Worm (Caenorhabditis elegans) whole organism, young adult: ENCODE data around the gene vha-13.

Experiments used
- C06A6.2 ChIP-seq: fragments of 200-800 bp; sonication (Bioruptor generic); conservative IDR thresholded peaks from 2 replicates; pipeline ENCODE4 v1.3.6; 2022; ENCODE audit warnings: missing genetic modification characterization, missing compliant biosample characterization
- C17E4.6 ChIP-seq: fragments of 200-800 bp; sonication (Bioruptor generic); IDR thresholded peaks from 2 replicates; pipeline ENCODE4 v1.3.6; 2022; ENCODE audit warnings: missing genetic modification reagents, missing genetic modification characterization, missing compliant biosample characterization
- F10E7.11 ChIP-seq: sonication (generic microtip); optimal IDR thresholded peaks from 2 replicates; lab custom pipeline; 2017; ENCODE audit warnings: mild to moderate bottlenecking, missing genetic modification characterization, moderate library complexity, missing compliant biosample characterization
- F39B2.1 ChIP-seq: fragments of 200-800 bp; sonication (Bioruptor generic); IDR thresholded peaks from 2 replicates; pipeline ENCODE4 v1.3.6; 2022; ENCODE audit warnings: missing genetic modification reagents, missing genetic modification characterization, missing compliant biosample characterization
- F52B5.7 ChIP-seq: sonication (generic microtip); optimal IDR thresholded peaks from 2 replicates; lab custom pipeline; 2016; ENCODE audit warnings: mild to moderate bottlenecking, missing genetic modification characterization, missing compliant biosample characterization
- F55B11.4 ChIP-seq: sonication (generic microtip); optimal IDR thresholded peaks from 2 replicates; lab custom pipeline; 2016; ENCODE audit warnings: missing compliant biosample characterization, missing genetic modification characterization, borderline replicate concordance; ENCODE audit not compliant: insufficient read depth
- F57C9.4 ChIP-seq: sonication (generic microtip); optimal IDR thresholded peaks from 2 replicates; lab custom pipeline; 2017; ENCODE audit warnings: mild to moderate bottlenecking, missing genetic modification characterization, missing compliant biosample characterization
- K12H6.12 ChIP-seq: fragments of 200-800 bp; sonication (Bioruptor generic); optimal IDR thresholded peaks from 2 replicates; lab custom pipeline; 2018; ENCODE audit warnings: mild to moderate bottlenecking, missing genetic modification characterization, missing compliant biosample characterization
- T07F8.4 ChIP-seq: sonication (generic microtip); optimal IDR thresholded peaks from 2 replicates; lab custom pipeline; 2016; ENCODE audit warnings: mild to moderate bottlenecking, missing genetic modification characterization, moderate library complexity, missing compliant biosample characterization
- T26A5.8 ChIP-seq: sonication (generic microtip); optimal IDR thresholded peaks from 2 replicates; lab custom pipeline; 2016; ENCODE audit warnings: missing genetic modification characterization, missing compliant biosample characterization
- Y53F4B.3 ChIP-seq: fragments of 200-800 bp; sonication (Bioruptor generic); IDR thresholded peaks from 2 replicates; pipeline ENCODE4 v1.3.6; 2022; ENCODE audit warnings: missing genetic modification reagents, missing genetic modification characterization, missing compliant biosample characterization
- Y67H2A.10 ChIP-seq: fragments of 200-800 bp; sonication (Bioruptor generic); conservative IDR thresholded peaks from 2 replicates; pipeline ENCODE4 v1.3.6; 2022; ENCODE audit warnings: missing genetic modification reagents, missing genetic modification characterization, missing compliant biosample characterization
- Y79H2A.3 ChIP-seq: fragments of 200-800 bp; sonication (Bioruptor generic); conservative IDR thresholded peaks from 2 replicates; pipeline ENCODE4 v1.3.6; 2022; ENCODE audit warnings: missing genetic modification reagents, missing genetic modification characterization, missing compliant biosample characterization
- aptf-2 ChIP-seq: fragments of 200-800 bp; sonication (Bioruptor generic); conservative IDR thresholded peaks from 2 replicates; pipeline ENCODE4 v1.3.6; 2022; ENCODE audit warnings: missing genetic modification reagents, missing genetic modification characterization, missing compliant biosample characterization
- aptf-3 ChIP-seq: fragments of 200-800 bp; sonication (Bioruptor generic); IDR thresholded peaks from 2 replicates; pipeline ENCODE4 v1.3.6; 2022; ENCODE audit warnings: missing genetic modification characterization, missing compliant biosample characterization
- attf-3 ChIP-seq: fragments of 200-800 bp; sonication (Bioruptor generic); conservative IDR thresholded peaks from 2 replicates; pipeline ENCODE4 v1.3.6; 2022; ENCODE audit warnings: missing genetic modification reagents, missing genetic modification characterization, missing compliant biosample characterization
- attf-5 ChIP-seq: fragments of 200-800 bp; sonication (Bioruptor generic); optimal IDR thresholded peaks from 2 replicates; lab custom pipeline; 2018; ENCODE audit warnings: mild to moderate bottlenecking, missing genetic modification characterization, missing compliant biosample characterization
- ccch-3 ChIP-seq: fragments of 200-800 bp; sonication (Bioruptor generic); optimal IDR thresholded peaks from 2 replicates; lab custom pipeline; 2018; ENCODE audit warnings: mild to moderate bottlenecking, missing genetic modification characterization, missing compliant biosample characterization
- cebp-2 ChIP-seq: fragments of 200-800 bp; sonication (Bioruptor generic); IDR thresholded peaks from 2 replicates; pipeline ENCODE4 v1.3.6; 2022; ENCODE audit warnings: missing genetic modification characterization, missing compliant biosample characterization
- ceh-27 ChIP-seq: fragments of 200-800 bp; sonication (Bioruptor generic); optimal IDR thresholded peaks from 2 replicates; lab custom pipeline; 2018; ENCODE audit warnings: mild to moderate bottlenecking, missing genetic modification characterization, moderate library complexity, missing compliant biosample characterization
- ceh-79 ChIP-seq: sonication (generic microtip); optimal IDR thresholded peaks from 2 replicates; lab custom pipeline; 2017; ENCODE audit warnings: mild to moderate bottlenecking, missing genetic modification characterization, missing compliant biosample characterization
- ceh-91 ChIP-seq: fragments of 200-800 bp; sonication (Bioruptor generic); IDR thresholded peaks from 2 replicates; pipeline ENCODE4 v1.3.6; 2022; ENCODE audit warnings: missing genetic modification reagents, missing genetic modification characterization, missing compliant biosample characterization
- dpl-1 ChIP-seq: fragments of 150-350 bp; optimal IDR thresholded peaks from 2 replicates; lab custom pipeline; 2014; ENCODE audit warnings: missing biosample characterization, missing genetic modification reagents, missing genetic modification characterization
- egl-44 ChIP-seq: fragments of 200-800 bp; sonication (Bioruptor generic); IDR thresholded peaks from 2 replicates; pipeline ENCODE4 v1.3.6; 2022; ENCODE audit warnings: missing genetic modification reagents, missing genetic modification characterization, missing compliant biosample characterization
- fkh-3 ChIP-seq: sonication (generic microtip); optimal IDR thresholded peaks from 2 replicates; lab custom pipeline; 2016; ENCODE audit warnings: mild to moderate bottlenecking, missing genetic modification characterization, missing compliant biosample characterization
- gei-17 ChIP-seq: fragments of 200-800 bp; sonication (Bioruptor generic); optimal IDR thresholded peaks from 2 replicates; lab custom pipeline; 2018; ENCODE audit warnings: mild to moderate bottlenecking, missing genetic modification characterization, missing compliant biosample characterization
- him-1 ChIP-seq: sonication (generic microtip); optimal IDR thresholded peaks from 2 replicates; lab custom pipeline; 2016; ENCODE audit warnings: missing genotype, missing genetic modification reagents, missing genetic modification characterization, missing compliant biosample characterization
- hlh-12 ChIP-seq: sonication (generic microtip); optimal IDR thresholded peaks from 2 replicates; lab custom pipeline; 2016; ENCODE audit warnings: missing genetic modification characterization, missing compliant biosample characterization
- hsf-1 ChIP-seq: fragments of 200-800 bp; sonication (Bioruptor generic); IDR thresholded peaks from 2 replicates; pipeline ENCODE4 v1.3.6; 2022; ENCODE audit warnings: missing genetic modification reagents, missing genetic modification characterization, missing compliant biosample characterization
- let-607 ChIP-seq, 2 experiments: fragments of 200-800 bp in 1 of 2; sonication (Bioruptor generic) in 1 of 2; sonication (generic microtip) in 1 of 2; optimal IDR thresholded peaks; 2 replicates each; lab custom pipeline; 2016 to 2018; ENCODE audit warnings: mild to moderate bottlenecking in 2 of 2, missing compliant biosample characterization in 2 of 2, missing genetic modification characterization in 2 of 2, moderate library complexity in 2 of 2, missing genotype in 1 of 2
- lin-26 ChIP-seq: fragments of 200-800 bp; sonication (Bioruptor generic); IDR thresholded peaks from 2 replicates; pipeline ENCODE4 v1.3.6; 2022; ENCODE audit warnings: missing genetic modification reagents, missing genetic modification characterization, missing compliant biosample characterization
- lsy-27 ChIP-seq: sonication (generic microtip); optimal IDR thresholded peaks from 2 replicates; lab custom pipeline; 2017; ENCODE audit warnings: missing genetic modification characterization, mild to moderate bottlenecking, missing compliant biosample characterization, antibody characterized with exemption, missing genotype, borderline replicate concordance; ENCODE audit not compliant: insufficient read depth
- madf-3 ChIP-seq: fragments of 200-800 bp; sonication (Bioruptor generic); IDR thresholded peaks from 2 replicates; pipeline ENCODE4 v1.3.6; 2022; ENCODE audit warnings: missing genetic modification reagents, missing genetic modification characterization, missing compliant biosample characterization
- mes-4 ChIP-seq: sonication (generic microtip); optimal IDR thresholded peaks from 2 replicates; lab custom pipeline; 2016; ENCODE audit warnings: missing genotype, missing genetic modification characterization, missing compliant biosample characterization
- mxl-1 ChIP-seq: sonication (generic microtip); optimal IDR thresholded peaks from 2 replicates; lab custom pipeline; 2016; ENCODE audit warnings: missing genetic modification characterization, missing compliant biosample characterization
- nfyb-1 ChIP-seq: fragments of 200-800 bp; sonication (Bioruptor generic); IDR thresholded peaks from 2 replicates; pipeline ENCODE4 v1.3.6; 2022; ENCODE audit warnings: missing genetic modification reagents, missing genetic modification characterization, missing compliant biosample characterization
- nhr-179 ChIP-seq: sonication (generic microtip); optimal IDR thresholded peaks from 2 replicates; lab custom pipeline; 2016; ENCODE audit warnings: mild to moderate bottlenecking, missing genetic modification characterization, missing compliant biosample characterization
- pha-4 ChIP-seq: fragments of 150-350 bp; sonication (generic microtip); optimal IDR thresholded peaks from 2 replicates; lab custom pipeline; 2014; ENCODE audit warnings: missing biosample characterization, missing genetic modification reagents, missing genetic modification characterization
- snpc-1.1 ChIP-seq: sonication (generic microtip); optimal IDR thresholded peaks from 2 replicates; lab custom pipeline; 2017; ENCODE audit warnings: missing genetic modification characterization, mild to moderate bottlenecking, missing compliant biosample characterization, antibody characterized with exemption, moderate library complexity, missing genotype, missing genetic modification reagents; ENCODE audit not compliant: insufficient read depth
- somi-1 ChIP-seq: fragments of 200-800 bp; sonication (Bioruptor generic); optimal IDR thresholded peaks from 2 replicates; lab custom pipeline; 2018; ENCODE audit warnings: mild to moderate bottlenecking, missing genetic modification characterization, missing compliant biosample characterization
- sptf-2 ChIP-seq: fragments of 200-800 bp; sonication (Bioruptor generic); optimal IDR thresholded peaks from 2 replicates; lab custom pipeline; 2018; ENCODE audit warnings: mild to moderate bottlenecking, missing genetic modification characterization, missing compliant biosample characterization
- tbp1 ChIP-seq: fragments of 200-800 bp; sonication (Bioruptor generic); optimal IDR thresholded peaks from 2 replicates; lab custom pipeline; 2018; ENCODE audit warnings: mild to moderate bottlenecking, missing genetic modification characterization, missing compliant biosample characterization
- tbx-9 ChIP-seq: sonication (generic microtip); optimal IDR thresholded peaks from 2 replicates; lab custom pipeline; 2016; ENCODE audit warnings: borderline replicate concordance, missing genetic modification characterization, inconsistent platforms, missing compliant biosample characterization
- xnd-1 ChIP-seq: sonication (generic microtip); optimal IDR thresholded peaks from 2 replicates; lab custom pipeline; 2016; ENCODE audit warnings: missing genotype, missing genetic modification reagents, missing genetic modification characterization, missing compliant biosample characterization
- zfh-2 ChIP-seq: fragments of 200-800 bp; sonication (Bioruptor generic); conservative IDR thresholded peaks from 2 replicates; pipeline ENCODE4 v1.3.6; 2022; ENCODE audit warnings: missing genetic modification reagents, missing genetic modification characterization, missing compliant biosample characterization
- ztf-18 ChIP-seq: sonication (generic microtip); optimal IDR thresholded peaks from 2 replicates; lab custom pipeline; 2016; ENCODE audit warnings: missing genotype, mild to moderate bottlenecking, missing genetic modification characterization, missing compliant biosample characterization
- ztf-28 ChIP-seq: fragments of 200-800 bp; sonication (Bioruptor generic); IDR thresholded peaks from 2 replicates; pipeline ENCODE4 v1.3.6; 2022; ENCODE audit warnings: missing genetic modification reagents, missing genetic modification characterization, missing compliant biosample characterization
- ztf-3 ChIP-seq: fragments of 200-800 bp; sonication (Bioruptor generic); optimal IDR thresholded peaks from 2 replicates; lab custom pipeline; 2018; ENCODE audit warnings: mild to moderate bottlenecking, missing genetic modification characterization, missing compliant biosample characterization

The vha-13 gene

DNA sequence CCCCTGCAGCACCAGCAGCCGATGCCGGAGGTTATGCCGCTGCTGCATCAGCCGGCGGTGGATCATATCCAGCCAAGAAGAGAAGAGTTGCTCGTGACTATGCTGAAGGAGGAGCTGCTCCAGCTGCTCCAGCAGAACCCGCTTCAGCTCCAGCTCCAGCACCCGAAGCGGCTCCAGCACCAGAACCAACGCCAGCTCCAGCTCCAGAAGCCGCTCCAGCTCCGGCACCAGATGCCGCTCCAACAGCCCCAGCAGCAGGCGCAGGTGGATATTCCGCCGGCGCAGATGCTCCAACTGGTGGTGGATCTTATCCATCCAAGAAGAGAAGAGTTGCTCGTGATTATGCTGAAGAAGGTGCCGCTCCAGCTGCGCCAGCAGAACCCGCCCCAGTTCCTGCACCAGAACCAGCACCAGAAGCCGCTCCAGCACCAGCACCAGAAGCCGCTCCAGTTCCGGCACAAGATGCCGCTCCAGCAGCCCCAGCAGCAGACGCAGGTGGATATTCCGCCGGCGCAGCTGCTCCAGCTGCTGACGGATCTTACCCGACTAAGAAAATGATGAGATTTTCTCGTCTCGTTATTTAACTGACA lies 30.7 kb upstream of the vha-13 start (continued):
- TF ChIP-seq gei-17 (GFP tag; lab: Kevin White, UChicago) (no peak), him-1 (no peak), mxl-1 (tag; lab: Kevin White, UChicago) (no peak), Y79H2A.3 (no peak), ccch-3 (GFP tag; lab: Kevin White, UChicago) (no peak), ztf-3 (no peak), hsf-1 (no peak), egl-44 (GFP tag; lab: Robert Waterston, UW) (no peak), tbx-9 (tag; lab: Kevin White, UChicago) (no peak), C06A6.2 (no peak), T07F8.4 (tag; lab: Kevin White, UChicago) (no peak), F55B11.4 (no peak), snpc-1.1 (tag; lab: Kevin White, UChicago) (no peak), aptf-2 (GFP tag; lab: Robert Waterston, UW) (no peak), sptf-2 (no peak), ceh-91 (GFP tag; lab: Robert Waterston, UW) (no peak), C17E4.6 (no peak), xnd-1 (tag; lab: Kevin White, UChicago) (no peak), aptf-3 (GFP tag; lab: Robert Waterston, UW) (no peak), zfh-2 (GFP tag; lab: Robert Waterston, UW) (peak; percentile 95), lin-26 (GFP tag; lab: Robert Waterston, UW) (no peak), F52B5.7 (tag; lab: Kevin White, UChicago) (no peak), cebp-2 (GFP tag; lab: Robert Waterston, UW) (no peak), hlh-12 (tag; lab: Kevin White, UChicago) (no peak), dpl-1 (GFP tag; lab: Kevin White, UChicago) (no peak), T26A5.8 (tag; lab: Kevin White, UChicago) (no peak), nhr-179 (tag; lab: Kevin White, UChicago) (no peak), ceh-27 (GFP tag; lab: Kevin White, UChicago) (no peak), Y67H2A.10 (GFP tag; lab: Robert Waterston, UW) (no peak), K12H6.12 (tag; lab: Kevin White, UChicago) (no peak), madf-3 (GFP tag; lab: Robert Waterston, UW) (no peak), F57C9.4 (no peak), mes-4 (tag; lab: Kevin White, UChicago) (no peak), tbp1 (no peak), F10E7.11 (tag; lab: Kevin White, UChicago) (no peak), attf-5 (GFP tag; lab: Kevin White, UChicago) (peak; percentile 23), somi-1 (GFP tag; lab: Kevin White, UChicago) (no peak), lsy-27 (tag; lab: Kevin White, UChicago) (no peak), let-607 (tag; optimal IDR thresholded peaks at IDR 0.05; lab: Kevin White, UChicago) (no peak), ztf-18 (no peak), ztf-28 (no peak), fkh-3 (tag; lab: Kevin White, UChicago) (no peak), Y53F4B.3 (no peak), pha-4 (tag; lab: Kevin White, UChicago) (no peak), attf-3 (GFP tag; lab: Robert Waterston, UW) (no peak), F39B2.1 (no peak), nfyb-1 (GFP tag; lab: Robert Waterston, UW) (0 out of 2 replicates have a peak, but pooled peaks have one; percentile 30), ceh-79 (tag; lab: Kevin White, UChicago) (no peak)
